Worm (Caenorhabditis elegans): ENCODE measurements around the gene Y49F6B.14.

DNA sequence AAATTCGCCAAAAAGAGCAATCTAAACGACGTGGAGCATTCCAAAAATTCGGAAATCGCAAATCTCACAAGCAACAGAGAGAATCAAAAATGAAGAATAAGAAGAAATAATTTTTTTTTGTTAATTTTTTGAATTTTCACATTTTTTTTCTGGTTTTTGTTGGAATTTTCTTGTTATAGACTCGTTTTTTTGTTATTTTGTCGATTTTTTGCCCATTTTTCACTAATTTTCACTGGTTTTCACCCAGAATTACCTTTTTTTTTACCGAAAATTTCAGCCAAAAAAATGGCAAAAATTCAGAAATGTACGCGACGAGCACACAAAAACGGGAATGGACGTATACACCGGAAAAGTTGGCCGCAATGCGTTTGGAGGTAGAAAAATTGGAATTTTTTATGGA, 10.6 kb downstream of the Y49F6B.14 start, which contains the start of gene cyh-1:
- TF ChIP-seq flt-1 (GFP tag; IDR thresholded peaks at IDR 0.05) (no peak), ztf-23 (GFP tag; IDR thresholded peaks at IDR 0.05) (no peak), T22C8.4 (GFP tag; IDR thresholded peaks at IDR 0.05) (no peak), ztf-29 (GFP tag; IDR thresholded peaks at IDR 0.05) (no peak), klf-2 (GFP tag; conservative IDR thresholded peaks at IDR 0.05) (no peak), ref-1 (GFP tag; conservative IDR thresholded peaks at IDR 0.05) (no peak)
